Worm (Caenorhabditis elegans): Measurements from ENCODE around the gene Y43C5A.3.

DNA sequence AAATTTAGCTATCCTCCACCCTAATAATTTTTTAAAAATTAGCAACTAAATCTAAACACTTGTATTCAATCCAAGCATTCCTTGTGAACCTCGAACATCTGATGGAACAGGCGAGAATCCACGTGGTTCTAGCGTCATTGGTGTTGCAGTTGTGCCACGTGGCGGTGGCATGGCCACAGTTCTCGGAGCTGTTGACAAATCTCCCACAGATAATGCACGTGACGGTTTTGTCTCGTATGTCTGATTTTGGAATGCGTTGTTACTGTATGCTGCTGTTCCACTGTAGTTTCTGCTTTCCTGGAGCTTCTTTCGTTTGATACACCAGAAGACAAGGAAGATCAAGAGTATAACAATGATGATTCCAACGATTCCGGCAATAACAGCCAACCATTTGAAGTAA, 22.2 kb downstream of the Y43C5A.3 start:
- no peak for TF ChIP-seq mdl-1 (tag; optimal IDR thresholded peaks at IDR 0.05)
- no peak for TF ChIP-seq lsy-2 (tag; optimal IDR thresholded peaks at IDR 0.05)
- TF ChIP-seq lin-39 (tag; optimal IDR thresholded peaks at IDR 0.05): no peak
- TF ChIP-seq dve-1 (tag; optimal IDR thresholded peaks at IDR 0.05; ENCODE audit: insufficient read depth): no peak
- no peak for TF ChIP-seq jun-1 (tag; optimal IDR thresholded peaks at IDR 0.05)
- no peak for TF ChIP-seq mxl-2 (GFP tag; conservative IDR thresholded peaks at IDR 0.05)

Data from whole organism, L4 larva.